Fruit fly (Drosophila melanogaster) ovary, adult (tissue): ENCODE measurements around the gene btv.

Experiments
- CG17801 ChIP-seq: fragments of 200-800 bp; optimal IDR thresholded peaks from 2 replicates; lab custom pipeline; 2019; ENCODE audit warnings: missing biosample characterization, mild to moderate bottlenecking, missing genetic modification characterization, moderate library complexity; ENCODE audit not compliant: partially characterized antibody

Gene btv

dm6 chr2L:17982372-17982771 lies at the start of gene btv:
Gene btv, minus strand, starts transcription at chr2L:17982472.
- TF ChIP-seq CG17801 (GFP tag; lab: Kevin White, UChicago) = no peak

dm6 chr2L:18012168-18012567 lies 29.9 kb upstream of the btv start, which contains the start of gene rdo:
Gene rdo, plus strand, starts transcription at chr2L:18012380.
- no peak for TF ChIP-seq CG17801 (GFP tag; lab: Kevin White, UChicago)

- TF ChIP-seq CG17801 (GFP tag; lab: Kevin White, UChicago) = no peak
Measured at dm6 chr2L:18011375-18011774, 29.1 kb upstream of the btv start, which contains the start of gene elfless. Gene elfless, minus strand, starts transcription at chr2L:18011475.

dm6 chr2L:18009672-18010071 lies 27.4 kb upstream of the btv start:
- TF ChIP-seq CG17801 (GFP tag; lab: Kevin White, UChicago) = no peak

dm6 chr2L:18008653-18009052 lies 26.4 kb upstream of the btv start, which contains the start of gene CG31740:
Gene CG31740, plus strand, starts transcription at chr2L:18008953.
- no peak for TF ChIP-seq CG17801 (GFP tag; lab: Kevin White, UChicago)

- TF ChIP-seq CG17801 (GFP tag; lab: Kevin White, UChicago) = no peak
Measured at dm6 chr2L:18007635-18008034, 25.4 kb upstream of the btv start, which contains the start of the genes CG42634 and CG42635. Gene CG42634, plus strand, starts transcription at chr2L:18007935. Gene CG42635, plus strand, starts transcription at chr2L:18007935.

dm6 chr2L:18007060-18007459 lies 24.8 kb upstream of the btv start, which contains the start of gene CG42659:
Gene CG42659, plus strand, starts transcription at chr2L:18007360.
- no peak for TF ChIP-seq CG17801 (GFP tag; lab: Kevin White, UChicago)

dm6 chr2L:18006327-18006726 lies 24.1 kb upstream of the btv start, which contains the start of gene CG5693:
Gene CG5693, plus strand, starts transcription at chr2L:18006627.
- no peak for TF ChIP-seq CG17801 (GFP tag; lab: Kevin White, UChicago)

- no peak for TF ChIP-seq CG17801 (GFP tag; lab: Kevin White, UChicago)
Measured at dm6 chr2L:18005481-18005880, 23.2 kb upstream of the btv start.

- no peak for TF ChIP-seq CG17801 (GFP tag; lab: Kevin White, UChicago)
Measured at dm6 chr2L:18003028-18003836, 21.0 kb upstream of the btv start.

dm6 chr2L:18002149-18002548 lies 19.9 kb upstream of the btv start:
- no peak for TF ChIP-seq CG17801 (GFP tag; lab: Kevin White, UChicago)

- TF ChIP-seq CG17801 (GFP tag; lab: Kevin White, UChicago) = no peak
Measured at dm6 chr2L:17990771-17991170, 8.5 kb upstream of the btv start.

- TF ChIP-seq CG17801 (GFP tag; lab: Kevin White, UChicago) = no peak
Measured at dm6 chr2L:17990118-17990517, 7.8 kb upstream of the btv start, which contains the start of gene Prosbeta5R2. Gene Prosbeta5R2, plus strand, starts transcription at chr2L:17990418.

dm6 chr2L:17988955-17989354 lies 6.7 kb upstream of the btv start:
- no peak for TF ChIP-seq CG17801 (GFP tag; lab: Kevin White, UChicago)

dm6 chr2L:17986099-17986498 lies 3.8 kb upstream of the btv start, which contains the start of gene CG5681:
Gene CG5681, plus strand, starts transcription at chr2L:17986399.
- TF ChIP-seq CG17801 (GFP tag; lab: Kevin White, UChicago) = no peak

dm6 chr2L:17972999-17973398 lies 9.3 kb downstream of the btv start:
- no peak for TF ChIP-seq CG17801 (GFP tag; lab: Kevin White, UChicago)
